Worm (Caenorhabditis elegans) whole organism, mixed stage, embryonic: Measurements from ENCODE around the gene ent-1.

Source experiments
- M03D4.4 ChIP-seq: sonication (generic microtip); optimal IDR thresholded peaks from 2 replicates; lab custom pipeline; 2017; ENCODE audit warnings: mild to moderate bottlenecking, missing genetic modification characterization, missing compliant biosample characterization
- bed-3 ChIP-seq: fragments of 200-800 bp; sonication (Bioruptor generic); optimal IDR thresholded peaks from 3 replicates; lab custom pipeline; 2018; ENCODE audit warnings: mild to moderate bottlenecking, missing genetic modification characterization, moderate library complexity, missing compliant biosample characterization
- ceh-39 ChIP-seq: fragments of 150-350 bp; optimal IDR thresholded peaks from 2 replicates; lab custom pipeline; 2014; ENCODE audit warnings: missing biosample characterization, missing genetic modification characterization
- ceh-43 ChIP-seq: fragments of 200-800 bp; sonication (Bioruptor generic); optimal IDR thresholded peaks from 2 replicates; lab custom pipeline; 2018; ENCODE audit warnings: mild to moderate bottlenecking, missing genetic modification characterization, moderate library complexity, missing compliant biosample characterization
- ces-1 ChIP-seq: fragments of 150-350 bp; optimal IDR thresholded peaks from 2 replicates; lab custom pipeline; 2014; ENCODE audit warnings: missing biosample characterization, missing genetic modification reagents, missing genetic modification characterization
- cnd-1 ChIP-seq: fragments of 200-800 bp; sonication (Bioruptor generic); optimal IDR thresholded peaks from 2 replicates; lab custom pipeline; 2018; ENCODE audit warnings: mild to moderate bottlenecking, missing genetic modification characterization, missing compliant biosample characterization
- drap-1 ChIP-seq: fragments of 200-800 bp; sonication (Bioruptor generic); optimal IDR thresholded peaks from 3 replicates; lab custom pipeline; 2018; ENCODE audit warnings: mild to moderate bottlenecking, missing genetic modification characterization, missing compliant biosample characterization
- elt-1 ChIP-seq: sonication (generic microtip); optimal IDR thresholded peaks from 2 replicates; lab custom pipeline; 2017; ENCODE audit warnings: missing genetic modification characterization, mild to moderate bottlenecking, missing compliant biosample characterization, antibody characterized with exemption, moderate library complexity, borderline replicate concordance; ENCODE audit not compliant: insufficient read depth
- elt-3 ChIP-seq: fragments of 150-350 bp; optimal IDR thresholded peaks from 2 replicates; lab custom pipeline; 2014; ENCODE audit warnings: missing biosample characterization, missing genetic modification characterization
- flh-1 ChIP-seq: fragments of 200-800 bp; sonication (Bioruptor generic); optimal IDR thresholded peaks from 2 replicates; lab custom pipeline; 2018; ENCODE audit warnings: mild to moderate bottlenecking, missing genetic modification characterization, moderate library complexity, missing compliant biosample characterization
- ham-2 ChIP-seq: fragments of 200-800 bp; sonication (Bioruptor generic); optimal IDR thresholded peaks from 2 replicates; lab custom pipeline; 2018; ENCODE audit warnings: mild to moderate bottlenecking, missing genetic modification characterization, missing compliant biosample characterization
- hlh-1 ChIP-seq: fragments of 150-350 bp; optimal IDR thresholded peaks from 2 replicates; lab custom pipeline; 2014; ENCODE audit warnings: missing biosample characterization, missing genetic modification reagents, missing genetic modification characterization
- lin-13 ChIP-seq: fragments of 150-350 bp; optimal IDR thresholded peaks from 2 replicates; lab custom pipeline; 2014; ENCODE audit warnings: missing biosample characterization, missing genetic modification characterization
- lsy-2 ChIP-seq: fragments of 150-350 bp; optimal IDR thresholded peaks from 2 replicates; lab custom pipeline; 2014; ENCODE audit warnings: missing biosample characterization, missing genetic modification characterization
- mab-5 ChIP-seq: fragments of 150-350 bp; optimal IDR thresholded peaks from 2 replicates; lab custom pipeline; 2014; ENCODE audit warnings: missing biosample characterization, missing genetic modification characterization
- mep-1 ChIP-seq: fragments of 150-350 bp; optimal IDR thresholded peaks from 2 replicates; lab custom pipeline; 2017; ENCODE audit warnings: missing biosample characterization, missing genetic modification reagents, missing genetic modification characterization, inconsistent platforms
- mls-2 ChIP-seq: sonication (generic microtip); optimal IDR thresholded peaks from 2 replicates; lab custom pipeline; 2016; ENCODE audit warnings: mild to moderate bottlenecking, missing genetic modification characterization, moderate library complexity, missing compliant biosample characterization
- nhr-12 ChIP-seq: fragments of 150-350 bp; optimal IDR thresholded peaks from 2 replicates; lab custom pipeline; 2014; ENCODE audit warnings: missing biosample characterization, missing genetic modification characterization
- nhr-237 ChIP-seq: fragments of 150-350 bp; optimal IDR thresholded peaks from 2 replicates; lab custom pipeline; 2014; ENCODE audit warnings: missing biosample characterization, missing genetic modification characterization
- nhr-28 ChIP-seq: fragments of 150-350 bp; optimal IDR thresholded peaks from 2 replicates; lab custom pipeline; 2014; ENCODE audit warnings: missing biosample characterization, missing genetic modification characterization
- nhr-76 ChIP-seq: sonication (generic microtip); optimal IDR thresholded peaks from 2 replicates; lab custom pipeline; 2017; ENCODE audit warnings: missing biosample characterization, missing genetic modification characterization
- pha-4 ChIP-seq: fragments of 150-350 bp; optimal IDR thresholded peaks from 2 replicates; lab custom pipeline; 2018; ENCODE audit warnings: missing biosample characterization, missing genetic modification reagents, missing genetic modification characterization
- sem-2 ChIP-seq: fragments of 200-800 bp; sonication (Bioruptor generic); optimal IDR thresholded peaks from 2 replicates; lab custom pipeline; 2018; ENCODE audit warnings: mild to moderate bottlenecking, missing genetic modification characterization, missing compliant biosample characterization
- snpc-4 ChIP-seq: fragments of 150-350 bp; optimal IDR thresholded peaks from 2 replicates; lab custom pipeline; 2014; ENCODE audit warnings: missing biosample characterization, missing genetic modification characterization
- sptf-1 ChIP-seq: sonication (generic microtip); optimal IDR thresholded peaks from 2 replicates; lab custom pipeline; 2017; ENCODE audit warnings: mild to moderate bottlenecking, missing genetic modification characterization, moderate library complexity, missing compliant biosample characterization
- tbx-8 ChIP-seq: fragments of 200-800 bp; sonication (Bioruptor generic); optimal IDR thresholded peaks from 2 replicates; lab custom pipeline; 2018; ENCODE audit warnings: mild to moderate bottlenecking, missing genetic modification characterization, moderate library complexity, missing compliant biosample characterization
- unc-120 ChIP-seq: sonication (generic microtip); optimal IDR thresholded peaks from 2 replicates; lab custom pipeline; 2017; ENCODE audit warnings: missing genetic modification characterization, missing compliant biosample characterization; ENCODE audit not compliant: poor library complexity, severe bottlenecking
- unc-39 ChIP-seq: fragments of 150-350 bp; optimal IDR thresholded peaks from 2 replicates; lab custom pipeline; 2014; ENCODE audit warnings: missing biosample characterization, missing genetic modification characterization
- unc-62 ChIP-seq: fragments of 150-350 bp; optimal IDR thresholded peaks from 2 replicates; lab custom pipeline; 2014; ENCODE audit warnings: missing biosample characterization, missing genetic modification reagents, missing genetic modification characterization
- zip-8 ChIP-seq: fragments of 150-350 bp; optimal IDR thresholded peaks from 2 replicates; lab custom pipeline; 2014; ENCODE audit warnings: missing biosample characterization, missing genetic modification characterization
- ztf-11 ChIP-seq: fragments of 150-350 bp; optimal IDR thresholded peaks from 2 replicates; lab custom pipeline; 2014; ENCODE audit warnings: missing biosample characterization, missing genetic modification characterization

Gene ent-1

ce11 chrIV:11625482-11625881 lies 29.8 kb downstream of the ent-1 start, which contains the start of gene lys-5:
Gene lys-5 (minus strand): TSS chrIV:11625582.
- no peak for TF ChIP-seq nhr-76 (tag; lab: Kevin White, UChicago)
- no peak for TF ChIP-seq mls-2 (tag; lab: Kevin White, UChicago)
- no peak for TF ChIP-seq zip-8 (tag; lab: Kevin White, UChicago)
- TF ChIP-seq sptf-1 (tag; lab: Kevin White, UChicago): no peak
- TF ChIP-seq sem-2 (GFP tag; lab: Kevin White, UChicago): no peak
- no peak for TF ChIP-seq tbx-8 (GFP tag; lab: Kevin White, UChicago)
- TF ChIP-seq drap-1 (GFP tag; lab: Kevin White, UChicago): no peak
- no peak for TF ChIP-seq cnd-1
- TF ChIP-seq nhr-28 (tag; lab: Kevin White, UChicago): no peak
- TF ChIP-seq elt-3 (tag; lab: Kevin White, UChicago): no peak
- no peak for TF ChIP-seq nhr-237
- no peak for TF ChIP-seq hlh-1
- TF ChIP-seq unc-120: no peak
- TF ChIP-seq unc-39 (tag; lab: Kevin White, UChicago): no peak
- TF ChIP-seq ceh-43 (GFP tag; lab: Kevin White, UChicago): no peak
- no peak for TF ChIP-seq mep-1
- TF ChIP-seq pha-4 (tag; lab: Kevin White, UChicago): no peak
- no peak for TF ChIP-seq nhr-12
- no peak for TF ChIP-seq ztf-11
- no peak for TF ChIP-seq ham-2 (GFP tag; lab: Kevin White, UChicago)

DNA sequence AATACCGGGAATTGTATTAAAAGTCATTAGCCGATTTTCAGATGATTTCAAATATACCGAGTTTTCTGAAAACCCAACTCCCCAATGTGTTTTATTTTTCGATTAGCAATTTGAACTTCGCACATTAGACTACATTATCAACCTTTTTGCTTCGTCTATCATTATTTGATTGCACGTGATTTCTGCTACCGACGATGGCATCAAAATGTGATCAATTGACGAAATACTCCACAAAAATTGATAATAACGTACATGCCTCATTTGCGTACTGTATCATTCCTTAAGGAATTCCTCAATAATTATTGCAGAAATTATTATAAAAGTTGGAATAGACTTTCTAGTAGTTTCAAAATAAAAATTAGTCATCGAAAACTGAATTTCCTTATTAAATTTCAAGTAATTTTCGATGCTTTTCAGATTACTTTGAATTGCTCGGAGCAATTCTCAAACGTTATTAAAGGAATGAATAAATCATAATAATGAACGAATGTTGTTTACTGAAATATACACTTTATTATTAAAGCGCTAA lies 31.4 kb downstream of the ent-1 start:
- no peak for TF ChIP-seq nhr-237
- TF ChIP-seq sem-2 (GFP tag; lab: Kevin White, UChicago): no peak
- TF ChIP-seq tbx-8 (GFP tag; lab: Kevin White, UChicago): no peak
- TF ChIP-seq pha-4 (tag; lab: Kevin White, UChicago): no peak
- TF ChIP-seq hlh-1: no peak
- TF ChIP-seq elt-3 (tag; lab: Kevin White, UChicago): no peak
- TF ChIP-seq zip-8 (tag; lab: Kevin White, UChicago): no peak
- TF ChIP-seq lin-13 (tag; lab: Kevin White, UChicago): no peak
- no peak for TF ChIP-seq unc-39 (tag; lab: Kevin White, UChicago)
- TF ChIP-seq nhr-12: no peak
- no peak for TF ChIP-seq drap-1 (GFP tag; lab: Kevin White, UChicago)
- TF ChIP-seq M03D4.4 (tag; lab: Kevin White, UChicago): no peak
- no peak for TF ChIP-seq unc-120
- no peak for TF ChIP-seq lsy-2 (tag; lab: Kevin White, UChicago)
- TF ChIP-seq mls-2 (tag; lab: Kevin White, UChicago): no peak
- TF ChIP-seq nhr-76 (tag; lab: Kevin White, UChicago): no peak
- TF ChIP-seq ztf-11: no peak
- no peak for TF ChIP-seq bed-3 (GFP tag; lab: Kevin White, UChicago)

- TF ChIP-seq ces-1 (GFP tag; lab: Kevin White, UChicago): no peak
- no peak for TF ChIP-seq M03D4.4 (tag; lab: Kevin White, UChicago)
- TF ChIP-seq hlh-1: no peak
- TF ChIP-seq snpc-4: no peak
- no peak for TF ChIP-seq unc-62 (GFP tag; lab: Kevin White, UChicago)
- TF ChIP-seq sem-2 (GFP tag; lab: Kevin White, UChicago): no peak
- no peak for TF ChIP-seq nhr-237
- no peak for TF ChIP-seq bed-3 (GFP tag; lab: Kevin White, UChicago)
- TF ChIP-seq lsy-2 (tag; lab: Kevin White, UChicago): no peak
- no peak for TF ChIP-seq elt-1
These were observed 32.2 kb downstream of the ent-1 start, which contains the start of gene lys-4 for ce11 chrIV:11623060-11623459. Gene lys-4 (minus strand): TSS chrIV:11623174.

DNA sequence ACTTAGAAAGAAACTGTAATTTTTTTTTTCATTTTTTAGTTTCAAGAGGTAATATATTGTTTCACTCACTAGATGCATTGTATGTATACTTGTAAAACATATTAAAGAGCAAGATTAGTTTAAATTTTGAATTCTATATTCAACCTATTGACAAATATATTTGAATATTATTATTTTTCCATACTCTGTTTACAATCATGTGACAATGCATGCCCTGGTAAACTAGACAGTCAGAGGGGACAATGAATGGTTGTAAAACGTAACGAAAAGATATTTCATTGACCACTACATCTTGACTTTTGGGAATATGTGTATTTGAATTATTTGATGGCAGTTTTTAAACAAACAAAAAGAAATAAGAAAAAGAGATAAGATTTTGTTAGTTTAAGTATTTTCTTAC lies 32.9 kb downstream of the ent-1 start:
- TF ChIP-seq tbx-8 (GFP tag; lab: Kevin White, UChicago) (no peak), ceh-39 (tag; lab: Kevin White, UChicago) (no peak), mab-5 (tag; lab: Kevin White, UChicago) (no peak), lin-13 (tag; lab: Kevin White, UChicago) (no peak), ztf-11 (no peak), flh-1 (GFP tag; lab: Kevin White, UChicago) (no peak)
- TF ChIP-seq, all 35 proteins: peak for 0

ce11 chrIV:11620909-11621308 lies 34.4 kb downstream of the ent-1 start, which contains the start of gene dsl-5:
Gene dsl-5 (minus strand): TSS chrIV:11621009.
- TF ChIP-seq zip-8 (tag; lab: Kevin White, UChicago): peak; percentile 15
- TF ChIP-seq snpc-4: no peak
